Fruit fly (Drosophila melanogaster) whole organism, embryonic: Measurements from ENCODE around the gene CG14442.
A peak's percentile ranks its signal among the peaks of the same experiment; 100 is the strongest.

Source experiments
- Atf-2 ChIP-seq: fragments of 200-800 bp; sonication (Bioruptor generic); optimal IDR thresholded peaks from 2 replicates; lab custom pipeline; 2016; ENCODE audit warnings: missing biosample characterization, missing genetic modification characterization
- BEAF-32 ChIP-seq: fragments of 200-800 bp; sonication (Bioruptor generic); optimal IDR thresholded peaks from 3 replicates; lab custom pipeline; 2017; ENCODE audit warnings: missing biosample characterization, missing genetic modification characterization, mild to moderate bottlenecking, moderate library complexity, missing genetic modification reagents
- CG10543 ChIP-seq: fragments of 200-800 bp; sonication (Bioruptor generic); optimal IDR thresholded peaks from 3 replicates; lab custom pipeline; 2017; ENCODE audit warnings: missing biosample characterization, mild to moderate bottlenecking, missing genetic modification characterization, moderate library complexity
- CG11085 ChIP-seq: fragments of 200-800 bp; sonication (Bioruptor generic); IDR thresholded peaks from 2 replicates; pipeline ENCODE4 v1.3.6; 2022; ENCODE audit warnings: missing biosample characterization, missing genetic modification characterization
- CG11247 ChIP-seq: fragments of 200-800 bp; sonication (Bioruptor generic); IDR thresholded peaks from 2 replicates; pipeline ENCODE4 v1.3.6; 2022; ENCODE audit warnings: missing biosample characterization, missing genetic modification characterization
- CG11560 ChIP-seq: fragments of 200-800 bp; sonication (Bioruptor generic); IDR thresholded peaks from 3 replicates; pipeline ENCODE4 v1.3.6; 2022; ENCODE audit warnings: missing biosample characterization, missing genetic modification characterization
- CG12071 ChIP-seq: fragments of 200-800 bp; sonication (Bioruptor generic); optimal IDR thresholded peaks from 3 replicates; lab custom pipeline; 2018; ENCODE audit warnings: missing biosample characterization, mild to moderate bottlenecking, missing genetic modification characterization
- CG12299 ChIP-seq: fragments of 200-800 bp; sonication (Bioruptor generic); optimal IDR thresholded peaks from 2 replicates; lab custom pipeline; 2018; ENCODE audit warnings: missing biosample characterization, mild to moderate bottlenecking, missing genetic modification characterization
- CG12391 ChIP-seq: fragments of 200-800 bp; sonication (Bioruptor generic); optimal IDR thresholded peaks from 3 replicates; lab custom pipeline; 2018; ENCODE audit warnings: missing biosample characterization, mild to moderate bottlenecking, missing genetic modification characterization, moderate library complexity
- CG15269 ChIP-seq: fragments of 200-800 bp; sonication (Bioruptor generic); optimal IDR thresholded peaks from 2 replicates; lab custom pipeline; 2018; ENCODE audit warnings: missing biosample characterization, mild to moderate bottlenecking, missing genetic modification characterization, moderate library complexity
- CG17385 ChIP-seq: fragments of 200-800 bp; sonication (Bioruptor generic); optimal IDR thresholded peaks from 3 replicates; lab custom pipeline; 2018; ENCODE audit warnings: missing biosample characterization, mild to moderate bottlenecking, missing genetic modification characterization
- CG17568 ChIP-seq: fragments of 200-800 bp; sonication (Bioruptor generic); optimal IDR thresholded peaks from 2 replicates; lab custom pipeline; 2018; ENCODE audit warnings: missing biosample characterization, mild to moderate bottlenecking, missing genetic modification characterization, moderate library complexity
- CG17612 ChIP-seq: fragments of 200-800 bp; sonication (Bioruptor generic); IDR thresholded peaks from 2 replicates; pipeline ENCODE4 v1.3.6; 2022; ENCODE audit warnings: missing biosample characterization, missing genetic modification characterization
- CG18011 ChIP-seq: fragments of 200-800 bp; sonication (Bioruptor generic); optimal IDR thresholded peaks from 2 replicates; lab custom pipeline; 2017; ENCODE audit warnings: missing biosample characterization, missing genetic modification characterization, mild to moderate bottlenecking, moderate library complexity, missing genotype
- CG2202 ChIP-seq: fragments of 200-800 bp; sonication (Bioruptor generic); optimal IDR thresholded peaks from 2 replicates; lab custom pipeline; 2018; ENCODE audit warnings: missing biosample characterization, mild to moderate bottlenecking, missing genetic modification characterization
- CG3281 ChIP-seq: fragments of 200-800 bp; sonication (Bioruptor generic); optimal IDR thresholded peaks from 3 replicates; lab custom pipeline; 2017; ENCODE audit warnings: missing biosample characterization, mild to moderate bottlenecking, missing genetic modification characterization
- CG3995 ChIP-seq: fragments of 200-800 bp; sonication (Bioruptor generic); optimal IDR thresholded peaks from 3 replicates; lab custom pipeline; 2016; ENCODE audit warnings: missing biosample characterization, missing genetic modification characterization
- CG4617 ChIP-seq: fragments of 200-800 bp; sonication (Bioruptor generic); optimal IDR thresholded peaks from 3 replicates; lab custom pipeline; 2016; ENCODE audit warnings: missing biosample characterization, missing genetic modification characterization, borderline replicate concordance
- CG6791 ChIP-seq: fragments of 200-800 bp; sonication (Bioruptor generic); IDR thresholded peaks from 3 replicates; pipeline ENCODE4 v1.3.6; 2022; ENCODE audit warnings: missing biosample characterization, missing genetic modification characterization; ENCODE audit not compliant: partially characterized antibody
- CG7839 ChIP-seq: fragments of 200-800 bp; sonication (Bioruptor generic); optimal IDR thresholded peaks from 3 replicates; lab custom pipeline; 2018; ENCODE audit warnings: missing biosample characterization, mild to moderate bottlenecking, missing genetic modification characterization, moderate library complexity
- CG8290 ChIP-seq, 3 experiments: fragments of 200-800 bp; sonication (Bioruptor generic); optimal IDR thresholded peaks; 2 replicates each; lab custom pipeline; 2016 to 2019; ENCODE audit warnings: missing biosample characterization in 3 of 3, missing genetic modification characterization in 3 of 3, mild to moderate bottlenecking in 2 of 3, moderate library complexity in 1 of 3
- CG9727 ChIP-seq: fragments of 200-800 bp; sonication (Bioruptor generic); optimal IDR thresholded peaks from 3 replicates; lab custom pipeline; 2017; ENCODE audit warnings: missing biosample characterization, mild to moderate bottlenecking, missing genetic modification characterization
- CG9797 ChIP-seq: fragments of 200-800 bp; sonication (Bioruptor generic); optimal IDR thresholded peaks from 3 replicates; lab custom pipeline; 2018; ENCODE audit warnings: missing biosample characterization, mild to moderate bottlenecking, missing genetic modification characterization
- Camta ChIP-seq: fragments of 200-800 bp; sonication (Bioruptor generic); optimal IDR thresholded peaks from 2 replicates; lab custom pipeline; 2016; ENCODE audit warnings: missing biosample characterization, missing genetic modification characterization
- D19B ChIP-seq: fragments of 200-800 bp; sonication (Bioruptor generic); optimal IDR thresholded peaks from 2 replicates; lab custom pipeline; 2017; ENCODE audit warnings: missing biosample characterization, mild to moderate bottlenecking, missing genetic modification characterization
- MTF-1 ChIP-seq: fragments of 200-800 bp; sonication (Bioruptor generic); optimal IDR thresholded peaks from 2 replicates; lab custom pipeline; 2018; ENCODE audit warnings: missing biosample characterization, mild to moderate bottlenecking, missing genetic modification characterization, borderline replicate concordance
- Mes4 ChIP-seq: fragments of 200-800 bp; sonication (Bioruptor generic); optimal IDR thresholded peaks from 2 replicates; lab custom pipeline; 2016; ENCODE audit warnings: missing biosample characterization, missing genetic modification characterization
- NK7.1 ChIP-seq: fragments of 200-800 bp; sonication (Bioruptor generic); optimal IDR thresholded peaks from 3 replicates; lab custom pipeline; 2016; ENCODE audit warnings: missing biosample characterization, missing genetic modification characterization
- Ptx1 ChIP-seq: fragments of 200-800 bp; sonication (Bioruptor generic); IDR thresholded peaks from 2 replicates; pipeline ENCODE4 v1.3.6; 2022; ENCODE audit warnings: missing biosample characterization, missing genetic modification characterization
- Sox102F ChIP-seq: fragments of 200-800 bp; sonication (Bioruptor generic); optimal IDR thresholded peaks from 2 replicates; lab custom pipeline; 2018; ENCODE audit warnings: missing biosample characterization, mild to moderate bottlenecking, missing genetic modification characterization, moderate library complexity
- Vsx1 ChIP-seq: fragments of 200-800 bp; sonication (Bioruptor generic); optimal IDR thresholded peaks from 2 replicates; lab custom pipeline; 2017; ENCODE audit warnings: missing biosample characterization, mild to moderate bottlenecking, missing genetic modification characterization, missing genetic modification reagents
- bcd ChIP-seq: fragments of 200-800 bp; sonication (Bioruptor generic); optimal IDR thresholded peaks from 2 replicates; lab custom pipeline; 2017; ENCODE audit warnings: missing biosample characterization, mild to moderate bottlenecking, missing genetic modification characterization
- corto ChIP-seq: fragments of 200-800 bp; sonication (Bioruptor generic); optimal IDR thresholded peaks from 2 replicates; lab custom pipeline; 2016; ENCODE audit warnings: missing biosample characterization, mild to moderate bottlenecking, missing genetic modification characterization, moderate library complexity
- cwo ChIP-seq: fragments of 200-800 bp; sonication (Bioruptor generic); optimal IDR thresholded peaks from 3 replicates; lab custom pipeline; 2017; ENCODE audit warnings: missing biosample characterization, missing genetic modification characterization, mild to moderate bottlenecking, moderate library complexity, missing genetic modification reagents
- dimm ChIP-seq: fragments of 200-800 bp; sonication (Bioruptor generic); IDR thresholded peaks from 2 replicates; pipeline ENCODE4 v1.3.6; 2022; ENCODE audit warnings: missing biosample characterization, missing genetic modification characterization
- hb ChIP-seq: fragments of 200-800 bp; sonication (Bioruptor generic); IDR thresholded peaks from 3 replicates; pipeline ENCODE4 v1.3.6; 2022; ENCODE audit warnings: missing biosample characterization, missing genetic modification characterization; ENCODE audit not compliant: partially characterized antibody
- jumu ChIP-seq: fragments of 200-800 bp; sonication (Bioruptor generic); optimal IDR thresholded peaks from 3 replicates; lab custom pipeline; 2016; ENCODE audit warnings: missing biosample characterization, missing genetic modification characterization
- kni ChIP-seq: fragments of 200-800 bp; sonication (Bioruptor generic); optimal IDR thresholded peaks from 3 replicates; lab custom pipeline; 2017; ENCODE audit warnings: mild to moderate bottlenecking, missing biosample characterization, missing genetic modification reagents, missing genetic modification characterization
- nau ChIP-seq: fragments of 200-800 bp; sonication (Bioruptor generic); optimal IDR thresholded peaks from 3 replicates; lab custom pipeline; 2017; ENCODE audit warnings: missing biosample characterization, mild to moderate bottlenecking, missing genetic modification characterization, missing genetic modification reagents
- nmo ChIP-seq: fragments of 200-800 bp; sonication (Bioruptor generic); optimal IDR thresholded peaks from 2 replicates; lab custom pipeline; 2018; ENCODE audit warnings: missing biosample characterization, mild to moderate bottlenecking, missing genetic modification characterization, moderate library complexity
- pb ChIP-seq: fragments of 200-800 bp; sonication (Bioruptor generic); optimal IDR thresholded peaks from 3 replicates; lab custom pipeline; 2016; ENCODE audit warnings: missing biosample characterization, missing genetic modification characterization
- salm ChIP-seq: fragments of 200-800 bp; sonication (Bioruptor generic); optimal IDR thresholded peaks from 2 replicates; lab custom pipeline; 2018; ENCODE audit warnings: missing biosample characterization, mild to moderate bottlenecking, missing genetic modification characterization
- tgo ChIP-seq: fragments of 200-800 bp; sonication (Bioruptor generic); IDR thresholded peaks from 3 replicates; pipeline ENCODE4 v1.3.6; 2022; ENCODE audit warnings: missing biosample characterization, missing genetic modification characterization
- tup ChIP-seq: fragments of 200-800 bp; sonication (Bioruptor generic); optimal IDR thresholded peaks from 2 replicates; lab custom pipeline; 2016; ENCODE audit warnings: missing biosample characterization, mild to moderate bottlenecking, missing genetic modification characterization, moderate library complexity
- unc-4 ChIP-seq: fragments of 200-800 bp; sonication (Bioruptor generic); IDR thresholded peaks from 2 replicates; pipeline ENCODE4 v1.3.6; 2022; ENCODE audit warnings: missing biosample characterization, missing genetic modification characterization; ENCODE audit not compliant: partially characterized antibody
- usp ChIP-seq: fragments of >200 bp; optimal IDR thresholded peaks from 2 replicates; lab custom pipeline; 2017; ENCODE audit warnings: missing biosample characterization, missing genetic modification characterization
- wor ChIP-seq: fragments of 200-800 bp; sonication (Bioruptor generic); IDR thresholded peaks from 2 replicates; pipeline ENCODE4 v1.3.6; 2022; ENCODE audit warnings: missing biosample characterization, missing genetic modification characterization

Gene CG14442

DNA sequence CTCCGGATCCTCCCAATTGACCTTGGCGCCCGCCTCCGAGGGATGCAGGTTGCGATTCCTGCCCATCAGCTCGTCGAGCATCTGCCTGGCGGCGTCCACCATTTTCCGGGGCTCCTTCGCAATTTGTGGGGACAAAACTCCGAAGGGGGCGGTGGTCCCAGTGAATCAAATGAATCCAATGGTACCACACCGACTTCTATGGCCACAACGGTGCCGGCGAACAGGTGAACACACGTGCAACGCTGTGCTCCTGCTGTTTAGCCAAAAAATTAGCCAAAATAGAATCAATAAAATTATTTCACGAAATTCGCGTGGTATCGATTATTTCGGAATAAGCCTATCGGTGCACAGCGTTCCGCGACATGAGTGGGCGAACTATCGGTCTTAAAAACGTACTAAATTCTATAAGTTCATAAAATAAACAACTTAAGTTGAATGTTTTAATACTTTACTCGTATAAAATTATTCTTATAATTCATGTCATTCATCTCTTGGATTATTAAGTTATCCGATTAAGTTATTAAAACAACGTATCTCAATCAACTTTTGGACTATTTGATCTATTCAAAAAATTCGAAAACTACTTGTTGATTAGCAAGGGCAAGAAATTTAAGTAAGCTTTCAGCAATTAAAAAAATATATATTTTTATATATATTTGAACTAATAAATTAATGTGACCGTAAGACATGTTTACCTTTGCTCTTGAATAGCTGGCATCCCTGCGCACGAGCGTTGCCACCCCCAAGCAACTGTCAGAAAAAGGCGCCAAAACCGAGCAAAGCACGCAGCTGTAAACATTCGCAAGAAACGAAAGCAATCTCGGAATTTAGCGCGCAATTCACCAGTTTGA, 20.9 kb downstream of the CG14442 start, which contains the start of the genes CG3198 and Mcm6 (continued):
- TF ChIP-seq CG12071, result no peak
- no peak for TF ChIP-seq Mes4
- TF ChIP-seq CG11247 (GFP tag; lab: Robert Waterston, UW), result no peak
- TF ChIP-seq CG12299 (tag; lab: Kevin White, UChicago), result no peak
- no peak for TF ChIP-seq kni
- TF ChIP-seq Camta (GFP tag; lab: Kevin White, UChicago), result no peak
- TF ChIP-seq wor, result no peak
- no peak for TF ChIP-seq bcd (GFP tag; lab: Kevin White, UChicago)
- peak; percentile 11 for TF ChIP-seq nmo (GFP tag; lab: Kevin White, UChicago)
- no peak for TF ChIP-seq corto (GFP tag; lab: Kevin White, UChicago)
- no peak for TF ChIP-seq CG11085 (GFP tag; lab: Robert Waterston, UW)
- no peak for TF ChIP-seq MTF-1
- no peak for TF ChIP-seq CG9727 (GFP tag; lab: Kevin White, UChicago)
- TF ChIP-seq unc-4 (GFP tag; lab: Robert Waterston, UW), result peak; percentile 71
- no peak for TF ChIP-seq dimm (GFP tag; lab: Robert Waterston, UW)
- no peak for TF ChIP-seq CG17612 (GFP tag; lab: Robert Waterston, UW)
- TF ChIP-seq salm (tag; lab: Kevin White, UChicago), result no peak
- TF ChIP-seq jumu (GFP tag; lab: Kevin White, UChicago), result no peak
- TF ChIP-seq Ptx1 (GFP tag; lab: Robert Waterston, UW), result no peak
- peak; percentile 6 for TF ChIP-seq CG3995 (GFP tag; lab: Kevin White, UChicago)
- no peak for TF ChIP-seq NK7.1 (GFP tag; lab: Kevin White, UChicago)
- TF ChIP-seq CG6791 (GFP tag; lab: Robert Waterston, UW), result peak; percentile 61; the same call in 2 of the 3 replicates
- TF ChIP-seq CG9797 (GFP tag; lab: Kevin White, UChicago), result peak; percentile 61
- TF ChIP-seq CG4617, result peak; percentile 4
- no peak for TF ChIP-seq CG15269
- no peak for TF ChIP-seq CG2202 (tag; lab: Kevin White, UChicago)
- peak; percentile 5 for TF ChIP-seq CG17385 (GFP tag; lab: Kevin White, UChicago)
- no peak for TF ChIP-seq hb (GFP tag; lab: Robert Waterston, UW)
- no peak for TF ChIP-seq CG8290 (GFP tag; optimal IDR thresholded peaks at IDR 0.05; lab: Kevin White, UChicago)
- no peak for TF ChIP-seq CG8290 (tag; optimal IDR thresholded peaks at IDR 0.05; lab: Kevin White, UChicago)
- TF ChIP-seq D19B (GFP tag; lab: Kevin White, UChicago), result no peak
- TF ChIP-seq cwo (GFP tag; lab: Kevin White, UChicago), result no peak
- peak; percentile 67 for TF ChIP-seq BEAF-32 (GFP tag; lab: Kevin White, UChicago)
- no peak for TF ChIP-seq CG17568
- TF ChIP-seq usp, result no peak
- no peak for TF ChIP-seq tup (GFP tag; lab: Kevin White, UChicago)
- TF ChIP-seq CG12391, result peak; percentile 29
- no peak for TF ChIP-seq CG3281 (GFP tag; lab: Kevin White, UChicago)
- TF ChIP-seq Atf-2 (GFP tag; lab: Kevin White, UChicago), result no peak
- TF ChIP-seq tgo (GFP tag; lab: Robert Waterston, UW), result no peak
- no peak for TF ChIP-seq CG7839 (tag; lab: Kevin White, UChicago)
- TF ChIP-seq pb (GFP tag; lab: Kevin White, UChicago), result no peak
- no peak for TF ChIP-seq CG18011 (GFP tag; lab: Kevin White, UChicago)
- no peak for TF ChIP-seq CG10543 (GFP tag; lab: Kevin White, UChicago)
- no peak for TF ChIP-seq nau (GFP tag; lab: Kevin White, UChicago)
- no peak for TF ChIP-seq CG11560 (tag; lab: Robert Waterston, UW)
- no peak for TF ChIP-seq Vsx1 (GFP tag; lab: Kevin White, UChicago)
- TF ChIP-seq Sox102F (GFP tag; lab: Kevin White, UChicago), result no peak
